Fruit fly (Drosophila melanogaster) whole organism: ENCODE measurements around the gene spdi.

Experiments
- CG8478 ChIP-seq: fragments of >200 bp; optimal IDR thresholded peaks from 2 replicates; lab custom pipeline; 2018; ENCODE audit warnings: inconsistent platforms
- Dll ChIP-seq: fragments of >200 bp; optimal IDR thresholded peaks from 2 replicates; lab custom pipeline; 2017
- EcR ChIP-seq, 2 experiments: fragments of >200 bp; optimal IDR thresholded peaks; 2 replicates each; lab custom pipeline; 2017; ENCODE audit warnings: missing biosample characterization in 2 of 2, missing genetic modification characterization in 2 of 2, missing genetic modification reagents in 2 of 2
- pan ChIP-seq: fragments of >200 bp; optimal IDR thresholded peaks from 2 replicates; lab custom pipeline; 2017
- psq ChIP-seq: fragments of >200 bp; optimal IDR thresholded peaks from 2 replicates; lab custom pipeline; 2017
- usp ChIP-seq: fragments of >200 bp; optimal IDR thresholded peaks from 2 replicates; lab custom pipeline; 2017; ENCODE audit warnings: missing biosample characterization, missing genetic modification characterization, mixed read lengths

Gene spdi

dm6 chrX:629239-629821 is 9.3 kb upstream of the spdi start, which contains the start of the genes RpL36 and Mybbp1A:
TSS of gene RpL36 (minus strand) at chrX:629483.
TSS of gene Mybbp1A (plus strand) at chrX:629773.
- TF ChIP-seq pan (lab: Kevin White, UChicago): no peak
- TF ChIP-seq psq (lab: Kevin White, UChicago): no peak
- TF ChIP-seq CG8478: no peak
- no peak for TF ChIP-seq Dll (lab: Kevin White, UChicago)

dm6 chrX:625157-625627 is 5.2 kb upstream of the spdi start, which contains the start of the genes CG13364 and Hinfp:
TSS of gene CG13364 (minus strand) at chrX:625203.
TSS of gene Hinfp (plus strand) at chrX:625542.
- TF ChIP-seq Dll (lab: Kevin White, UChicago) (no peak), pan (lab: Kevin White, UChicago) (no peak), usp (GFP tag; lab: Kevin White, UChicago) (no peak)

- no peak for TF ChIP-seq usp (GFP tag; lab: Kevin White, UChicago)
- TF ChIP-seq pan (lab: Kevin White, UChicago): no peak
- TF ChIP-seq CG8478: no peak
- TF ChIP-seq Dll (lab: Kevin White, UChicago): no peak
- no peak for TF ChIP-seq EcR (GFP tag; optimal IDR thresholded peaks at IDR 0.05; lab: Kevin White, UChicago)
- no peak for TF ChIP-seq psq (lab: Kevin White, UChicago)
These were observed 3.4 kb upstream of the spdi start, which contains the start of gene CG13369 for dm6 chrX:623357-623756. TSS of gene CG13369 (plus strand) at chrX:623468.

dm6 chrX:621132-621555 is 1.1 kb upstream of the spdi start, which contains the start of the genes CG13365 and Vsp37A:
TSS of gene CG13365 (minus strand) at chrX:621215.
TSS of gene Vsp37A (plus strand) at chrX:621530.
- TF ChIP-seq EcR (GFP tag; optimal IDR thresholded peaks at IDR 0.05; lab: Kevin White, UChicago) (no peak), usp (GFP tag; lab: Kevin White, UChicago) (no peak), psq (lab: Kevin White, UChicago) (no peak), Dll (lab: Kevin White, UChicago) (no peak), pan (lab: Kevin White, UChicago) (no peak), CG8478 (no peak)

dm6 chrX:619220-620101 is 534 bp downstream of the spdi start:
- no peak for TF ChIP-seq pan (lab: Kevin White, UChicago)
- peak in 1 of 2 experiments; percentile 59 for TF ChIP-seq EcR (GFP tag; optimal IDR thresholded peaks at IDR 0.05; lab: Kevin White, UChicago)
- no peak for TF ChIP-seq psq (lab: Kevin White, UChicago)
- TF ChIP-seq usp (GFP tag; lab: Kevin White, UChicago): no peak
- no peak for TF ChIP-seq Dll (lab: Kevin White, UChicago)
- no peak for TF ChIP-seq CG8478

- TF ChIP-seq EcR (GFP tag; optimal IDR thresholded peaks at IDR 0.05; lab: Kevin White, UChicago): no peak
- TF ChIP-seq Dll (lab: Kevin White, UChicago): no peak
- no peak for TF ChIP-seq psq (lab: Kevin White, UChicago)
- no peak for TF ChIP-seq pan (lab: Kevin White, UChicago)
- no peak for TF ChIP-seq usp (GFP tag; lab: Kevin White, UChicago)
- TF ChIP-seq CG8478: no peak
These were observed 1.4 kb downstream of the spdi start for dm6 chrX:618583-618982.

dm6 chrX:617477-617795 is 2.6 kb downstream of the spdi start:
- TF ChIP-seq EcR (GFP tag; optimal IDR thresholded peaks at IDR 0.05; lab: Kevin White, UChicago) (no peak), psq (lab: Kevin White, UChicago) (no peak), Dll (lab: Kevin White, UChicago) (no peak), pan (lab: Kevin White, UChicago) (no peak), CG8478 (no peak), usp (GFP tag; lab: Kevin White, UChicago) (no peak)

dm6 chrX:616761-617476 is 3.1 kb downstream of the spdi start:
- no peak for TF ChIP-seq pan (lab: Kevin White, UChicago)
- no peak for TF ChIP-seq usp (GFP tag; lab: Kevin White, UChicago)
- no peak for TF ChIP-seq psq (lab: Kevin White, UChicago)
- no peak for TF ChIP-seq Dll (lab: Kevin White, UChicago)
- TF ChIP-seq CG8478: no peak
- no peak for TF ChIP-seq EcR (GFP tag; optimal IDR thresholded peaks at IDR 0.05; lab: Kevin White, UChicago)

- TF ChIP-seq EcR (GFP tag; optimal IDR thresholded peaks at IDR 0.05; lab: Kevin White, UChicago) (no peak), pan (lab: Kevin White, UChicago) (no peak)
These were observed 9.9 kb downstream of the spdi start for dm6 chrX:610048-610447.

dm6 chrX:601984-602383 is 18.0 kb downstream of the spdi start:
- TF ChIP-seq Dll (lab: Kevin White, UChicago): no peak

- TF ChIP-seq EcR (GFP tag; optimal IDR thresholded peaks at IDR 0.05; lab: Kevin White, UChicago) (no peak), Dll (lab: Kevin White, UChicago) (no peak), psq (lab: Kevin White, UChicago) (no peak), CG8478 (no peak), pan (lab: Kevin White, UChicago) (no peak), usp (GFP tag; lab: Kevin White, UChicago) (no peak)
These were observed 20.3 kb downstream of the spdi start for dm6 chrX:599727-600126.
